Worm (Caenorhabditis elegans) whole organism, L1 larva: ENCODE results near the gene srz-37.

ENCODE experiments used
- aly-2 ChIP-seq: fragments of 150-350 bp; optimal IDR thresholded peaks from 2 replicates; lab custom pipeline; 2014; ENCODE audit warnings: missing biosample characterization, missing genetic modification characterization
- fos-1 ChIP-seq: fragments of 150-350 bp; optimal IDR thresholded peaks from 2 replicates; lab custom pipeline; 2014; ENCODE audit warnings: missing biosample characterization, missing genetic modification characterization
- hpl-2 ChIP-seq: fragments of 150-350 bp; optimal IDR thresholded peaks from 2 replicates; lab custom pipeline; 2014; ENCODE audit warnings: missing biosample characterization, missing genetic modification reagents, missing genetic modification characterization
- lin-35 ChIP-seq, 2 experiments: fragments of 150-350 bp; optimal IDR thresholded peaks; 2 replicates each; lab custom pipeline; 2014; ENCODE audit warnings: missing biosample characterization in 2 of 2, missing genetic modification characterization in 2 of 2, missing genetic modification reagents in 2 of 2
- nhr-76 ChIP-seq: sonication (generic microtip); optimal IDR thresholded peaks from 2 replicates; lab custom pipeline; 2017; ENCODE audit warnings: missing biosample characterization, missing genetic modification characterization
- nhr-85 ChIP-seq: sonication (generic microtip); peaks from one replicate; lab custom pipeline; 2016; ENCODE audit warnings: missing genetic modification characterization, inconsistent platforms, missing compliant biosample characterization
- unc-62 ChIP-seq: fragments of 150-350 bp; optimal IDR thresholded peaks from 2 replicates; lab custom pipeline; 2014; ENCODE audit warnings: missing biosample characterization, missing genetic modification reagents, missing genetic modification characterization
- ztf-11 ChIP-seq, 2 experiments: sonication (generic microtip); optimal IDR thresholded peaks; 2 replicates each; lab custom pipeline; 2016 to 2017; ENCODE audit warnings: missing genetic modification characterization in 2 of 2, missing biosample characterization in 1 of 2, missing compliant biosample characterization in 1 of 2

- TF ChIP-seq lin-35 (GFP tag; optimal IDR thresholded peaks at IDR 0.05; lab: Kevin White, UChicago) (no peak), nhr-85 (no peak), ztf-11 (tag; optimal IDR thresholded peaks at IDR 0.05; lab: Kevin White, UChicago) (no peak), unc-62 (GFP tag; lab: Kevin White, UChicago) (no peak), hpl-2 (GFP tag; lab: Kevin White, UChicago) (no peak), nhr-76 (tag; lab: Kevin White, UChicago) (no peak), fos-1 (tag; lab: Kevin White, UChicago) (no peak), aly-2 (tag; lab: Kevin White, UChicago) (no peak)
These were observed 40.0 kb upstream of the srz-37 start for ce11 chrIV:3521710-3522109.
